Fruit fly (Drosophila melanogaster) Kc167 (cell line): ENCODE data around the gene CG3702.

Source experiments
- Myc ChIP-seq: fragments of >200 bp; optimal IDR thresholded peaks from 2 replicates; lab custom pipeline; 2017; ENCODE audit warnings: missing external identifiers
- Sin3A ChIP-seq: fragments of >200 bp; optimal IDR thresholded peaks from 2 replicates; lab custom pipeline; 2018; ENCODE audit warnings: missing external identifiers
- h ChIP-seq: fragments of >200 bp; optimal IDR thresholded peaks from 3 replicates; lab custom pipeline; 2018; ENCODE audit warnings: missing external identifiers
- insv ChIP-seq: fragments of >200 bp; optimal IDR thresholded peaks from 3 replicates; lab custom pipeline; 2018; ENCODE audit warnings: missing external identifiers
- psq ChIP-seq: fragments of >200 bp; optimal IDR thresholded peaks from 2 replicates; lab custom pipeline; 2017; ENCODE audit warnings: missing external identifiers
- ttk ChIP-seq: sonication (Bioruptor generic); optimal IDR thresholded peaks from 2 replicates; lab custom pipeline; 2017; ENCODE audit warnings: missing external identifiers

Gene CG3702

dm6 chr2L:4222002-4222920, 4.6 kb downstream of the CG3702 start:
- TF ChIP-seq Myc (lab: Kevin White, UChicago) (no peak), Sin3A (lab: Kevin White, UChicago) (no peak), insv (lab: Kevin White, UChicago) (no peak), psq (lab: Kevin White, UChicago) (no peak), ttk (lab: Kevin White, UChicago) (no peak), h (lab: Kevin White, UChicago) (no peak)

- TF ChIP-seq Myc (lab: Kevin White, UChicago) (no peak), h (lab: Kevin White, UChicago) (no peak), insv (lab: Kevin White, UChicago) (no peak), ttk (lab: Kevin White, UChicago) (no peak), Sin3A (lab: Kevin White, UChicago) (no peak), psq (lab: Kevin White, UChicago) (no peak)
These were observed 5.4 kb downstream of the CG3702 start, which contains the start of gene ft for dm6 chr2L:4221354-4222001. Gene ft (minus strand): TSS chr2L:4221796.

dm6 chr2L:4218820-4219219, 8.1 kb downstream of the CG3702 start:
- TF ChIP-seq psq (lab: Kevin White, UChicago) (no peak), Sin3A (lab: Kevin White, UChicago) (no peak), ttk (lab: Kevin White, UChicago) (no peak), h (lab: Kevin White, UChicago) (no peak), Myc (lab: Kevin White, UChicago) (no peak)

- TF ChIP-seq Sin3A (lab: Kevin White, UChicago) (no peak), insv (lab: Kevin White, UChicago) (no peak), ttk (lab: Kevin White, UChicago) (no peak), psq (lab: Kevin White, UChicago) (no peak), Myc (lab: Kevin White, UChicago) (no peak), h (lab: Kevin White, UChicago) (no peak)
These were observed 15.6 kb downstream of the CG3702 start for dm6 chr2L:4211335-4211753.

dm6 chr2L:4197913-4198319, 29.0 kb downstream of the CG3702 start, which contains the start of gene Naprt:
Gene Naprt (minus strand): TSS chr2L:4198071.
- TF ChIP-seq insv (lab: Kevin White, UChicago) (no peak), ttk (lab: Kevin White, UChicago) (no peak), Sin3A (lab: Kevin White, UChicago) (no peak), Myc (lab: Kevin White, UChicago) (no peak), psq (lab: Kevin White, UChicago) (no peak), h (lab: Kevin White, UChicago) (no peak)

- TF ChIP-seq h (lab: Kevin White, UChicago) = no peak
- TF ChIP-seq Myc (lab: Kevin White, UChicago) = no peak
- TF ChIP-seq psq (lab: Kevin White, UChicago) = no peak
- no peak for TF ChIP-seq Sin3A (lab: Kevin White, UChicago)
- TF ChIP-seq ttk (lab: Kevin White, UChicago) = no peak
- TF ChIP-seq insv (lab: Kevin White, UChicago) = no peak
These were observed 29.6 kb downstream of the CG3702 start for dm6 chr2L:4197143-4197912.

dm6 chr2L:4196347-4197142, 30.4 kb downstream of the CG3702 start:
- TF ChIP-seq psq (lab: Kevin White, UChicago) (no peak), Myc (lab: Kevin White, UChicago) (no peak), h (lab: Kevin White, UChicago) (no peak)

dm6 chr2L:4195672-4196281, 31.1 kb downstream of the CG3702 start:
- no peak for TF ChIP-seq ttk (lab: Kevin White, UChicago)
- TF ChIP-seq insv (lab: Kevin White, UChicago) = no peak
- no peak for TF ChIP-seq Myc (lab: Kevin White, UChicago)
- no peak for TF ChIP-seq h (lab: Kevin White, UChicago)
- no peak for TF ChIP-seq psq (lab: Kevin White, UChicago)
- TF ChIP-seq Sin3A (lab: Kevin White, UChicago) = no peak

- TF ChIP-seq insv (lab: Kevin White, UChicago) (no peak), Sin3A (lab: Kevin White, UChicago) (no peak), psq (lab: Kevin White, UChicago) (no peak), h (lab: Kevin White, UChicago) (no peak), ttk (lab: Kevin White, UChicago) (no peak), Myc (lab: Kevin White, UChicago) (no peak)
These were observed 39.2 kb downstream of the CG3702 start, which contains the start of the genes Tbcc and lectin-24Db for dm6 chr2L:4187631-4188173. Gene Tbcc (minus strand): TSS chr2L:4187793. Gene lectin-24Db (plus strand): TSS chr2L:4188123.
